Worm (Caenorhabditis elegans): Measurements from ENCODE around the gene appg-1.

DNA sequence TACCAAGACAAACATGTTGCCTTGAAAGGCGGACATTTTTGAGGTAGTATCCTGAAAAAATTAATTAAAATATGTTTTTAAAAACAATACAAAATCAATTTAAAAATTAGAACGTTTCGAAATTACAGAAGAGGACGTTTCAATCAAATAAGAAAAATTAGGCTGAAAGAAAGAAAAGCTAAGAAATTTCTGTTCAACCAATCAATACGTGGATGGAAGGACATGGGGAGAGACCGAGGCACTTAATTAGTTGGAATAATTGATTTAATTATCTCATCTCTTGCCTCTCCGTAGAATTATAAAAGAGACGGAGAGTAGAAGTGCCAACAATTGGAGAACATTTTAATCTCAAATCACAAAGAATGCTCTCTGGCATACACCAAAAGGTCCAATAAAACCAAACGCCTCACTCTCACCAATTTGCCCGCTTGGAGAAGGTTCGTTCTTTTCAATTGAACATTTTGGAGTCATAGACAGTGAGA, 43.7 kb downstream of the appg-1 start, which contains the start of gene ceh-58:
- TF ChIP-seq elt-2 (tag; optimal IDR thresholded peaks at IDR 0.05), result no peak
- TF ChIP-seq ama-1 (optimal IDR thresholded peaks at IDR 0.05), result no peak
- no peak for TF ChIP-seq elt-3 (tag; optimal IDR thresholded peaks at IDR 0.05)
- no peak for TF ChIP-seq ztf-4 (tag; optimal IDR thresholded peaks at IDR 0.05)
- no peak for TF ChIP-seq lin-39 (tag; optimal IDR thresholded peaks at IDR 0.05)

Data from whole organism, L1 larva.